Fruit fly (Drosophila melanogaster): Measurements from ENCODE around the gene CG7271.

Gene CG7271

dm6 chr3L:18625786-18626185 is 37.2 kb downstream of the CG7271 start, which contains the start of gene MYPT-75D (continued):
- TF ChIP-seq Six4 (GFP tag; optimal IDR thresholded peaks at IDR 0.05) (no peak), ERR (GFP tag; optimal IDR thresholded peaks at IDR 0.05) (peak; percentile 20), usp (GFP tag; optimal IDR thresholded peaks at IDR 0.05) (no peak), CG15696 (tag; optimal IDR thresholded peaks at IDR 0.05) (no peak), rib (GFP tag; IDR thresholded peaks at IDR 0.05) (peak; percentile 45; the same call in 1 of the 2 replicates), lov (optimal IDR thresholded peaks at IDR 0.05) (no peak), lov (GFP tag; IDR thresholded peaks at IDR 0.05) (no peak), Fer2 (tag; optimal IDR thresholded peaks at IDR 0.05) (no peak), jigr1 (GFP tag; IDR thresholded peaks at IDR 0.05) (no peak), CG1832 (GFP tag; optimal IDR thresholded peaks at IDR 0.05) (no peak), sob (GFP tag; IDR thresholded peaks at IDR 0.05) (0 out of 2 replicates have a peak, but pooled peaks have one; percentile 33), emc (GFP tag; optimal IDR thresholded peaks at IDR 0.05) (no peak), CG6765 (GFP tag; optimal IDR thresholded peaks at IDR 0.05) (no peak), CG7357 (GFP tag; IDR thresholded peaks at IDR 0.05) (no peak), stwl (tag; optimal IDR thresholded peaks at IDR 0.05) (peak; percentile 89), D19A (tag; optimal IDR thresholded peaks at IDR 0.05) (peak; percentile 36), ash1 (GFP tag; optimal IDR thresholded peaks at IDR 0.05) (no peak), Awh (GFP tag; IDR thresholded peaks at IDR 0.05) (no peak; the same call in 1 of the 2 replicates), CG6654 (GFP tag; optimal IDR thresholded peaks at IDR 0.05) (no peak), gem (tag; optimal IDR thresholded peaks at IDR 0.05) (no peak), CG11247 (GFP tag; IDR thresholded peaks at IDR 0.05) (no peak), Stat92E (GFP tag; optimal IDR thresholded peaks at IDR 0.05) (peak in 1 of 3 experiments; percentile 86), chif (GFP tag; optimal IDR thresholded peaks at IDR 0.05) (no peak), sens (GFP tag) (peak; percentile 90), insv (GFP tag; optimal IDR thresholded peaks at IDR 0.05) (peak in 1 of 2 experiments; percentile 42), CG15514 (GFP tag; optimal IDR thresholded peaks at IDR 0.05) (peak; percentile 7), hkb (optimal IDR thresholded peaks at IDR 0.05) (no peak), hkb (GFP tag; IDR thresholded peaks at IDR 0.05) (peak; percentile 11; the same call in 1 of the 2 replicates), h (optimal IDR thresholded peaks at IDR 0.05) (no peak), Ravus (GFP tag; IDR thresholded peaks at IDR 0.05) (no peak), da (GFP tag; optimal IDR thresholded peaks at IDR 0.05) (no peak), CG9437 (GFP tag; optimal IDR thresholded peaks at IDR 0.05) (no peak), NC2α (GFP tag; optimal IDR thresholded peaks at IDR 0.05) (no peak), CG7839 (tag; optimal IDR thresholded peaks at IDR 0.05) (peak; percentile 32), CG18262 (tag; optimal IDR thresholded peaks at IDR 0.05) (peak; percentile 16), CG1792 (GFP tag; optimal IDR thresholded peaks at IDR 0.05) (no peak), CG3407 (GFP tag; optimal IDR thresholded peaks at IDR 0.05) (no peak), Adf1 (GFP tag; IDR thresholded peaks at IDR 0.05) (peak; percentile 39; the same call in 1 of the 2 replicates), Mad (GFP tag; optimal IDR thresholded peaks at IDR 0.05) (no peak), Bteb2 (GFP tag; optimal IDR thresholded peaks at IDR 0.05) (no peak), ase (GFP tag; IDR thresholded peaks at IDR 0.05) (no peak), CG17912 (GFP tag; optimal IDR thresholded peaks at IDR 0.05) (peak; percentile 36), BtbVII (GFP tag; optimal IDR thresholded peaks at IDR 0.05) (no peak), Ada2b (GFP tag; IDR thresholded peaks at IDR 0.05) (no peak), vvl (GFP tag; IDR thresholded peaks at IDR 0.05) (peak; percentile 49), pnt (GFP tag; optimal IDR thresholded peaks at IDR 0.05) (no peak), CG12769 (tag; optimal IDR thresholded peaks at IDR 0.05) (peak; percentile 73), so (GFP tag; IDR thresholded peaks at IDR 0.05) (no peak), gcm (GFP tag; optimal IDR thresholded peaks at IDR 0.05) (peak; percentile 30), fd3F (GFP tag; optimal IDR thresholded peaks at IDR 0.05) (no peak), CG7745 (tag; optimal IDR thresholded peaks at IDR 0.05) (no peak), CG17568 (GFP tag; optimal IDR thresholded peaks at IDR 0.05) (no peak), vfl (GFP tag; optimal IDR thresholded peaks at IDR 0.05) (no peak)
